Worm (Caenorhabditis elegans) whole organism, L1 larva: ENCODE data around the gene sdz-38.

Source experiments
- F16B12.6 ChIP-seq: fragments of 150-350 bp; optimal IDR thresholded peaks from 2 replicates; lab custom pipeline; 2014; ENCODE audit warnings: missing biosample characterization, missing genetic modification characterization
- aly-2 ChIP-seq: fragments of 150-350 bp; optimal IDR thresholded peaks from 2 replicates; lab custom pipeline; 2014; ENCODE audit warnings: missing biosample characterization, missing genetic modification characterization
- blmp-1 ChIP-seq: fragments of 150-350 bp; optimal IDR thresholded peaks from 2 replicates; lab custom pipeline; 2014; ENCODE audit warnings: missing biosample characterization, missing genetic modification characterization
- ceh-63 ChIP-seq: fragments of 200-800 bp; sonication (Bioruptor generic); optimal IDR thresholded peaks from 2 replicates; lab custom pipeline; 2018; ENCODE audit warnings: mild to moderate bottlenecking, missing genetic modification characterization, missing compliant biosample characterization
- ceh-82 ChIP-seq, 3 experiments: fragments of 150-350 bp in 1 of 3; sonication (generic microtip) in 2 of 3; optimal IDR thresholded peaks; 2 replicates each; lab custom pipeline; 2014 to 2017; ENCODE audit warnings: missing biosample characterization in 3 of 3, missing genetic modification characterization in 3 of 3
- ceh-90 ChIP-seq: sonication (generic microtip); optimal IDR thresholded peaks from 2 replicates; lab custom pipeline; 2016; ENCODE audit warnings: missing genetic modification characterization, missing compliant biosample characterization
- dpl-1 ChIP-seq, 3 experiments: fragments of 150-350 bp in 2 of 3; sonication (generic microtip) in 1 of 3; optimal IDR thresholded peaks; 2 replicates each; lab custom pipeline; 2014 to 2017; ENCODE audit warnings: missing biosample characterization in 3 of 3, missing genetic modification characterization in 3 of 3, missing genetic modification reagents in 3 of 3
- efl-1 ChIP-seq, 4 experiments: fragments of 150-350 bp; optimal IDR thresholded peaks in 3 of 4; peaks in 1 of 4; 1 replicate in 1 of 4; 2 replicates in 3 of 4; lab custom pipeline; 2014; ENCODE audit warnings: missing biosample characterization in 2 of 4, missing genetic modification characterization in 2 of 4, missing genetic modification reagents in 2 of 4
- egl-13 ChIP-seq: sonication (generic microtip); optimal IDR thresholded peaks from 2 replicates; lab custom pipeline; 2016; ENCODE audit warnings: missing genotype, missing genetic modification reagents, missing genetic modification characterization, missing compliant biosample characterization
- elt-2 ChIP-seq: sonication (generic microtip); optimal IDR thresholded peaks from 2 replicates; lab custom pipeline; 2016; ENCODE audit warnings: missing genetic modification characterization, mild to moderate bottlenecking, inconsistent platforms, missing compliant biosample characterization, missing genetic modification reagents
- elt-3 ChIP-seq, 6 experiments: fragments of 150-350 bp in 1 of 6; sonication (generic microtip); optimal IDR thresholded peaks; 2 replicates each; lab custom pipeline; 2017 to 2018; ENCODE audit warnings: missing biosample characterization in 6 of 6, missing genetic modification characterization in 6 of 6, inconsistent platforms in 1 of 6
- fkh-4 ChIP-seq: sonication (generic microtip); optimal IDR thresholded peaks from 2 replicates; lab custom pipeline; 2016; ENCODE audit warnings: missing compliant biosample characterization, missing genetic modification characterization, borderline replicate concordance
- isw-1 ChIP-seq: fragments of 200-800 bp; sonication (Bioruptor generic); IDR thresholded peaks from 2 replicates; pipeline ENCODE4 v1.3.6; 2022; ENCODE audit warnings: missing genetic modification characterization, missing compliant biosample characterization
- lin-14 ChIP-seq: fragments of 200-800 bp; sonication (Bioruptor generic); optimal IDR thresholded peaks from 2 replicates; lab custom pipeline; 2018; ENCODE audit warnings: mild to moderate bottlenecking, missing genetic modification characterization, moderate library complexity, missing compliant biosample characterization
- lin-15B ChIP-seq: fragments of 150-350 bp; sonication (generic microtip); optimal IDR thresholded peaks from 3 replicates; lab custom pipeline; 2014; ENCODE audit warnings: missing biosample characterization, missing genetic modification characterization
- lin-35 ChIP-seq, 2 experiments: fragments of 150-350 bp; optimal IDR thresholded peaks; 2 replicates each; lab custom pipeline; 2014; ENCODE audit warnings: missing biosample characterization in 2 of 2, missing genetic modification characterization in 2 of 2, missing genetic modification reagents in 2 of 2
- lsy-2 ChIP-seq, 2 experiments: fragments of 150-350 bp; optimal IDR thresholded peaks; 2 replicates each; lab custom pipeline; 2014; ENCODE audit warnings: missing biosample characterization in 2 of 2, missing genetic modification characterization in 2 of 2
- mab-9 ChIP-seq: fragments of 200-800 bp; sonication (Bioruptor generic); IDR thresholded peaks from 2 replicates; pipeline ENCODE4 v1.3.6; 2022; ENCODE audit warnings: missing genetic modification reagents, missing genetic modification characterization, missing compliant biosample characterization
- mep-1 ChIP-seq: fragments of 150-350 bp; optimal IDR thresholded peaks from 2 replicates; lab custom pipeline; 2014; ENCODE audit warnings: missing biosample characterization, missing genetic modification characterization
- nhr-19 ChIP-seq: fragments of 200-800 bp; sonication (Bioruptor generic); conservative IDR thresholded peaks from 2 replicates; pipeline ENCODE4 v1.3.6; 2022; ENCODE audit warnings: missing genetic modification characterization, missing compliant biosample characterization
- nhr-20 ChIP-seq: sonication (generic microtip); optimal IDR thresholded peaks from 2 replicates; lab custom pipeline; 2016; ENCODE audit warnings: mild to moderate bottlenecking, missing genetic modification characterization, missing compliant biosample characterization
- nhr-237 ChIP-seq: fragments of 150-350 bp; optimal IDR thresholded peaks from 2 replicates; lab custom pipeline; 2014; ENCODE audit warnings: missing biosample characterization, missing genetic modification characterization
- nhr-71 ChIP-seq: sonication (generic microtip); optimal IDR thresholded peaks from 2 replicates; lab custom pipeline; 2016; ENCODE audit warnings: mild to moderate bottlenecking, missing genetic modification characterization, moderate library complexity, missing compliant biosample characterization
- nhr-76 ChIP-seq: sonication (generic microtip); optimal IDR thresholded peaks from 2 replicates; lab custom pipeline; 2017; ENCODE audit warnings: missing biosample characterization, missing genetic modification characterization
- nhr-77 ChIP-seq: fragments of 150-350 bp; optimal IDR thresholded peaks from 2 replicates; lab custom pipeline; 2014; ENCODE audit warnings: missing biosample characterization, missing genetic modification characterization
- nhr-85 ChIP-seq: sonication (generic microtip); peaks from one replicate; lab custom pipeline; 2016; ENCODE audit warnings: missing genetic modification characterization, inconsistent platforms, missing compliant biosample characterization
- nhr-90 ChIP-seq: sonication (generic microtip); optimal IDR thresholded peaks from 2 replicates; lab custom pipeline; 2016; ENCODE audit warnings: mild to moderate bottlenecking, missing genetic modification characterization, missing compliant biosample characterization; ENCODE audit not compliant: poor library complexity
- pag-3 ChIP-seq: sonication (generic microtip); optimal IDR thresholded peaks from 2 replicates; lab custom pipeline; 2017; ENCODE audit warnings: missing genetic modification characterization, mild to moderate bottlenecking, missing compliant biosample characterization, antibody characterized with exemption, borderline replicate concordance; ENCODE audit not compliant: insufficient read depth
- snu-23 ChIP-seq: sonication (generic microtip); optimal IDR thresholded peaks from 2 replicates; lab custom pipeline; 2016; ENCODE audit warnings: missing genetic modification characterization, missing compliant biosample characterization
- sup-37 ChIP-seq: fragments of 200-800 bp; sonication (Bioruptor generic); optimal IDR thresholded peaks from 2 replicates; lab custom pipeline; 2018; ENCODE audit warnings: mild to moderate bottlenecking, missing genetic modification characterization, missing compliant biosample characterization
- swsn-7 ChIP-seq: sonication (generic microtip); optimal IDR thresholded peaks from 2 replicates; lab custom pipeline; 2016; ENCODE audit warnings: missing genetic modification characterization, missing compliant biosample characterization
- tbx-2 ChIP-seq: sonication (generic microtip); optimal IDR thresholded peaks from 2 replicates; lab custom pipeline; 2016; ENCODE audit warnings: missing genetic modification characterization, missing compliant biosample characterization
- vab-15 ChIP-seq: sonication (generic microtip); optimal IDR thresholded peaks from 2 replicates; lab custom pipeline; 2017; ENCODE audit warnings: missing genotype, mild to moderate bottlenecking, missing genetic modification characterization, missing compliant biosample characterization
- xbp-1 ChIP-seq: sonication (generic microtip); optimal IDR thresholded peaks from 2 replicates; lab custom pipeline; 2016; ENCODE audit warnings: missing genetic modification characterization, missing compliant biosample characterization
- ztf-4 ChIP-seq: fragments of 150-350 bp; optimal IDR thresholded peaks from 2 replicates; lab custom pipeline; 2014; ENCODE audit warnings: missing biosample characterization, missing genetic modification characterization

sdz-38 gene

ce11 chrII:9981760-9982159 is at the start of gene sdz-38:
Gene sdz-38 (minus strand): TSS chrII:9981860.
- no peak for TF ChIP-seq mab-9 (GFP tag; lab: Robert Waterston, UW)
- no peak for TF ChIP-seq ceh-82 (tag; optimal IDR thresholded peaks at IDR 0.05; lab: Kevin White, UChicago)
- no peak for TF ChIP-seq F16B12.6 (tag; lab: Kevin White, UChicago)
- no peak for TF ChIP-seq dpl-1 (GFP tag; optimal IDR thresholded peaks at IDR 0.05; lab: Kevin White, UChicago)
- no peak for TF ChIP-seq lin-15B (tag; lab: Kevin White, UChicago)
- TF ChIP-seq nhr-77 = no peak
- no peak for TF ChIP-seq aly-2 (tag; lab: Kevin White, UChicago)
- no peak for TF ChIP-seq lin-35 (GFP tag; optimal IDR thresholded peaks at IDR 0.05; lab: Kevin White, UChicago)
- TF ChIP-seq ztf-4 = no peak
- TF ChIP-seq vab-15 (tag; lab: Kevin White, UChicago) = no peak
- no peak for TF ChIP-seq nhr-76 (tag; lab: Kevin White, UChicago)
- no peak for TF ChIP-seq ceh-90
- no peak for TF ChIP-seq fkh-4 (tag; lab: Kevin White, UChicago)
- no peak for TF ChIP-seq lin-14 (GFP tag; lab: Kevin White, UChicago)
- no peak for TF ChIP-seq ceh-63 (GFP tag; lab: Kevin White, UChicago)

- TF ChIP-seq ceh-90 (no peak), nhr-19 (GFP tag; lab: Robert Waterston, UW) (no peak)
These were observed 48.2 kb upstream of the sdz-38 start, which contains the start of gene ttc-36 for ce11 chrII:10029890-10030289. Gene ttc-36 (plus strand): TSS chrII:10030190.

ce11 chrII:10029044-10029443 is 47.4 kb upstream of the sdz-38 start:
- TF ChIP-seq tbx-2 = peak; percentile 13
- TF ChIP-seq lin-14 (GFP tag; lab: Kevin White, UChicago) = peak; percentile 73
- TF ChIP-seq elt-3 (tag; optimal IDR thresholded peaks at IDR 0.05; lab: Kevin White, UChicago) = peak in 4 of 6 experiments; percentile 24 to 85 (median 59)
- no peak for TF ChIP-seq swsn-7
- peak; percentile 32; the same call in 1 of the 2 replicates for TF ChIP-seq nhr-19 (GFP tag; lab: Robert Waterston, UW)
- no peak for TF ChIP-seq egl-13 (tag; lab: Kevin White, UChicago)
- no peak for TF ChIP-seq sup-37 (GFP tag; lab: Kevin White, UChicago)
- TF ChIP-seq elt-2 (tag; lab: Kevin White, UChicago) = peak; percentile 53
- TF ChIP-seq isw-1 = no peak
- peak in 1 of 2 experiments; percentile 8 for TF ChIP-seq lsy-2 (tag; optimal IDR thresholded peaks at IDR 0.05; lab: Kevin White, UChicago)
- peak; percentile 60 for TF ChIP-seq nhr-71 (tag; lab: Kevin White, UChicago)
- no peak for TF ChIP-seq pag-3 (tag; lab: Kevin White, UChicago)
- TF ChIP-seq efl-1 (optimal IDR thresholded peaks at IDR 0.05; lab: Kevin White, UChicago) = no peak
- TF ChIP-seq efl-1 (GFP tag; optimal IDR thresholded peaks at IDR 0.05 in 1 of 2; lab: Kevin White, UChicago) = no peak
- TF ChIP-seq nhr-20 = peak; percentile 75
- TF ChIP-seq snu-23 (GFP tag; lab: Kevin White, UChicago) = peak; percentile 59
- peak; percentile 58 for TF ChIP-seq nhr-90
- TF ChIP-seq nhr-85 = peak; percentile 90
- TF ChIP-seq mep-1 = peak; percentile 44
- peak in 1 of 2 experiments; percentile 57 for TF ChIP-seq lin-35 (GFP tag; optimal IDR thresholded peaks at IDR 0.05; lab: Kevin White, UChicago)
- TF ChIP-seq nhr-237 (tag; lab: Kevin White, UChicago) = no peak
- peak; percentile 84 for TF ChIP-seq blmp-1
- TF ChIP-seq xbp-1 = no peak

- TF ChIP-seq nhr-90 (no peak), efl-1 (optimal IDR thresholded peaks at IDR 0.05; lab: Kevin White, UChicago) (no peak), efl-1 (GFP tag; optimal IDR thresholded peaks at IDR 0.05 in 1 of 2; lab: Kevin White, UChicago) (peak in 1 of 2 experiments; percentile 21), lin-35 (GFP tag; optimal IDR thresholded peaks at IDR 0.05; lab: Kevin White, UChicago) (peak in 1 of 2 experiments; percentile 10), elt-2 (tag; lab: Kevin White, UChicago) (peak; percentile 16)
These were observed 46.5 kb upstream of the sdz-38 start, which contains the start of gene F52H3.6 for ce11 chrII:10028195-10028594. Gene F52H3.6 (minus strand): TSS chrII:10028422.
